Fruit fly (Drosophila melanogaster): Measurements from ENCODE around the gene CG12541.
A peak's percentile ranks its signal among the peaks of the same experiment; 100 is the strongest.

The CG12541 gene

DNA sequence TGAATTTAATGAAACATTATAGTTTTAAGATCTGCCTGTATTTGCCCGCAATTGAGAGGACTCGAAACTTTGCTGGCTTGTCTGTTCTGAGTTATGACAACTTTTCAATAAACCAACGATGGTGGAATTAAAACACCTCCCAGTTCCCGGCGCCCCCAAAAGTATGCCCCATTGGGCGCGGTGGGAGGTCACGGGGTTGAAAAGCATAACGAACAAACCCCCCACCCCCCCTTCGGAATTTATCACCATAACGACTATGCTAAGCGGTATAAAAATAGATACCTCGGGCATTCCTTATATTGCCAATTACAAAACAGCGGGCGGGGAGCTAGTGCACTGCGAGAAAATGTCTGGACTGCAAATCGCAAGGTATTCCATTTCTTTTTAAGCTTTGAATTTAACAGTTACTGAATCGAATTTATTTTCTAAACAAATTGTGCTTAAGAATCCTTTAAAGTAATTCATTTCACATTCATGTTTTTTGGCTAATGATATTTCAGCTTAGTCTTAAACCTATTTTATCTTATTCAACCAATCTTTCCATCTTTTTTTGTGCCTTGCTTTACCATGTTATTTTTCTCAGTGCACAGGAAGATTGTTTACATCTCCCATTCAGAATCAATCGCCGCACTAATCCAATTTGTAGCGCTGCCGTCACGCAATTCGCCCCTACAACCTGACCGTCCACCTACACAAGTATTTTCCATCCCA is 35.6 kb upstream of the CG12541 start (continued):
- TF ChIP-seq Kr (GFP tag; optimal IDR thresholded peaks at IDR 0.05) (peak; percentile 71), Jarid2 (GFP tag; optimal IDR thresholded peaks at IDR 0.05) (peak; percentile 55), Chrac-16 (GFP tag; optimal IDR thresholded peaks at IDR 0.05) (peak; percentile 86), CG10147 (GFP tag; optimal IDR thresholded peaks at IDR 0.05) (peak; percentile 84), grau (tag; optimal IDR thresholded peaks at IDR 0.05) (peak; percentile 92), CG7963 (GFP tag; IDR thresholded peaks at IDR 0.05; ENCODE audit: partially characterized antibody) (no peak), TFAM (GFP tag; optimal IDR thresholded peaks at IDR 0.05) (no peak), ems (GFP tag; optimal IDR thresholded peaks at IDR 0.05) (peak; percentile 55), CG3838 (GFP tag; optimal IDR thresholded peaks at IDR 0.05) (peak; percentile 54), ewg (GFP tag; optimal IDR thresholded peaks at IDR 0.05) (peak; percentile 82), CG34224 (GFP tag; IDR thresholded peaks at IDR 0.05; ENCODE audit: partially characterized antibody) (no peak), CG10543 (GFP tag; optimal IDR thresholded peaks at IDR 0.05) (peak; percentile 73), da (GFP tag; optimal IDR thresholded peaks at IDR 0.05) (no peak), gsb (GFP tag; IDR thresholded peaks at IDR 0.05) (peak; percentile 47; the same call in 1 of the 2 replicates), Sox102F (GFP tag; optimal IDR thresholded peaks at IDR 0.05) (peak; percentile 91), Lim3 (GFP tag; IDR thresholded peaks at IDR 0.05) (no peak), CG8359 (GFP tag; optimal IDR thresholded peaks at IDR 0.05; ENCODE audit: borderline replicate concordance) (peak; percentile 47), Scr (GFP tag; IDR thresholded peaks at IDR 0.05; ENCODE audit: partially characterized antibody) (no peak), CG1024 (GFP tag; IDR thresholded peaks at IDR 0.05) (0 out of 2 replicates have a peak, but pooled peaks have one; percentile 49), tio (GFP tag; optimal IDR thresholded peaks at IDR 0.05) (no peak), scrt (GFP tag; optimal IDR thresholded peaks at IDR 0.05) (peak; percentile 66), trem (tag; optimal IDR thresholded peaks at IDR 0.05) (peak; percentile 64), CG7928 (GFP tag; optimal IDR thresholded peaks at IDR 0.05) (no peak), CG12744 (GFP tag; optimal IDR thresholded peaks at IDR 0.05) (no peak), Max (GFP tag; optimal IDR thresholded peaks at IDR 0.05) (peak; percentile 8), chm (GFP tag; IDR thresholded peaks at IDR 0.05) (peak; percentile 79), CG1529 (GFP tag; optimal IDR thresholded peaks at IDR 0.05) (peak; percentile 87), Dfd (GFP tag; optimal IDR thresholded peaks at IDR 0.05) (no peak), Rx (GFP tag; IDR thresholded peaks at IDR 0.05) (0 out of 2 replicates have a peak, but pooled peaks have one; percentile 15), onecut (GFP tag; IDR thresholded peaks at IDR 0.05) (peak; percentile 59), gro (GFP tag; optimal IDR thresholded peaks at IDR 0.05) (peak; percentile 86), Bgb (GFP tag; IDR thresholded peaks at IDR 0.05; ENCODE audit: partially characterized antibody) (no peak), CG18476 (GFP tag; optimal IDR thresholded peaks at IDR 0.05) (peak; percentile 60), emc (GFP tag; optimal IDR thresholded peaks at IDR 0.05) (no peak), CG14965 (GFP tag; optimal IDR thresholded peaks at IDR 0.05; ENCODE audit: borderline replicate concordance) (no peak), Ptx1 (GFP tag; IDR thresholded peaks at IDR 0.05) (peak; percentile 84), cg (GFP tag; optimal IDR thresholded peaks at IDR 0.05) (no peak), CG11723 (GFP tag; optimal IDR thresholded peaks at IDR 0.05) (peak; percentile 78), unpg (GFP tag; optimal IDR thresholded peaks at IDR 0.05) (peak; percentile 91), Sry-β (GFP tag; optimal IDR thresholded peaks at IDR 0.05) (no peak), luna (GFP tag; optimal IDR thresholded peaks at IDR 0.05) (no peak), dan (GFP tag; IDR thresholded peaks at IDR 0.05) (no peak), CG6654 (GFP tag; optimal IDR thresholded peaks at IDR 0.05) (peak; percentile 49), pb (GFP tag; optimal IDR thresholded peaks at IDR 0.05) (peak; percentile 76), CG11085 (GFP tag; IDR thresholded peaks at IDR 0.05) (peak; percentile 42; the same call in 1 of the 2 replicates), dmrt99B (tag; optimal IDR thresholded peaks at IDR 0.05) (peak; percentile 87), CG12769 (tag; optimal IDR thresholded peaks at IDR 0.05) (peak; percentile 77), CG30431 (GFP tag; optimal IDR thresholded peaks at IDR 0.05) (peak; percentile 73), CG11695 (GFP tag; IDR thresholded peaks at IDR 0.05) (peak; percentile 80)

Data from whole organism, embryonic.